Fruit fly (Drosophila melanogaster): ENCODE data around the gene CG9920.

CG9920 gene

DNA sequence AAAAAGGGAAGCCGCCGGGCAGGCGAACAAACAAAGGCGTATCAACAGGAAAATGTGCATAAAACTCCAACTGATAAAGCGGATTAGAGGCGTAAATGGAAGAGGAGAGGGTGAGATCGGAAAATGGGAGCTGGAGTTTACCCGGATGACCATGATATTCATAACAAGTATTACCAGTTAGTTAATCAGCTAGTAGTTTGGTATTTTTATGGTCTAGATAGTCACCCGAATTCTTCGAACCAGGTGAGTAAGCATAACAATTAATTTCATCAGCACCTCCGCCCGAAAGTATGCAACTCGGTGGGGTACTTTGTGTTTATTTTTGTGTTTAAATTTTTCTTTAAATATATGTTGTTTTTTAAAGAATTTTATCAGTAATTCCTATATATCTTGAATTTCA, 2.0 kb downstream of the CG9920 start:
- no peak for TF ChIP-seq CG17801 (GFP tag; optimal IDR thresholded peaks at IDR 0.05; ENCODE audit: partially characterized antibody)

DNA sequence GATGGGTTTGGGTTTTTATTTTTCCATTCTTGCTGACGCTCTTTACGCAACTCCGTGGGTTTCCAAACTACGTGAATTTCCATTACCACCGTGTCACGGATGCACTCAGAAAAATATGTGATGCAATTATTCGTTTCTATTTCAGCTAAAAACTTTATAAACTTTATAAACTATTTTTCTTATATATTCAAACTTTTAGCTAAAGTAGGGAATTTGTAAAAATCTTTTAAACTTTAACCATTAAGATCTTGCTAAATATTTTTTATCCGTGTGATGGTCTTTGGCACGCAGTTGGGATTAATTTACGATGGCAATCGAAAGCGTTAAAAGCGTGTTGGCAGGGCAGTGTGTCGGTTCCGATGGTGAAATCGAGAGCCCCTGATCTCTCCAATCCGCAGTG, 2.5 kb downstream of the CG9920 start:
- TF ChIP-seq CG17801 (GFP tag; optimal IDR thresholded peaks at IDR 0.05; ENCODE audit: partially characterized antibody) = no peak

DNA sequence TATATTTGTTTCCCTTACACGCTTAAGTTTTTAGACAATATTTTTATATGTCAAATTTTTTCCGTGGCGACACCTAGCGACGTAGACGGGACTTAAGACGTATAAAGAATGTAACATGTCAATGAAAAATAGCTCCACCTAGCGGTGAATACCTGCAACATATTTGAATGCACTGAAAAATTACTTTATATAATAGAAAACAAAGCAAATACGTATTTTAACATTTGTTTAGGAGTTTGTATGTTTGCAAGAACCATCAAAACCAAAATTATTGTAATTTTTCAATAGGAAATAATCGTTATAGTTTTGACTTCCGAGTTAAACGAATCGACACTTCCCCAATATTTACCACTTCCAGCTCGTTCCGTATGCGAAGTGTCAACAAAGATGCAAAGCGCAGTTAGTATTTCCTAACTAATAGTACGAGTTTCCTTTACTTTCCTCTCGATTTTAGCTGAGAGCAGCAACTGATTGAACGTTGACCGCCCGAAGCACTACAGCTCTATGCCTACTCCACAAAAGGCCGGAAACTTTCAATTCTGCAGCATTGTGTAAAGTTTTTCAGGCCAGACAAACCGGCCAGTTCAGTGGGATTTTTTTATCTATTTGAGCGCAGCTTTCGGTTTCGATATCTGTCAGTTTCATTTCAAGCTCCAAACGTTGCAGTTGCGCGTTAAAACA, 8.9 kb downstream of the CG9920 start, which contains the start of gene Npc2b:
Npc2b (plus strand) TSS at position 631 of the 681 bp plus-strand sequence.
- TF ChIP-seq CG17801 (GFP tag; optimal IDR thresholded peaks at IDR 0.05; ENCODE audit: partially characterized antibody) = peak; percentile 13

DNA sequence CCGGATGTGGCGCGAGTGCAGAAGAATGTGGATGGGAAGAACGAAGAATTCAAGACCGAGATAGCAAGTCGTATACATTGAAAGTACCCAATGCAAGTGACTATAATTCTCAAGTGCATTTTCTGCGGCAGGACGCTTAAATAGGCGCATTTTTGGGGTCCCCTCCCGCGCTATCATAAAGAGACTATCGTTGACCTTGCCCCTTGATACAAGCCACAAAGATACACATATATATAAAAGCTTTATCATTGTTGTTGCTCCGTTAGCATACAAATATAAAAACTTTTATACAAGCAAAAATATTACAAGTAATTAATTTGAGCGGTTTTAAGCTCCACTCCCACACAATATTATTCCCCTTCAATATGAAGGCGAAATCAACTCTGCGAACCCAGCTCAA, 9.7 kb downstream of the CG9920 start:
- no peak for TF ChIP-seq CG17801 (GFP tag; optimal IDR thresholded peaks at IDR 0.05; ENCODE audit: partially characterized antibody)

DNA sequence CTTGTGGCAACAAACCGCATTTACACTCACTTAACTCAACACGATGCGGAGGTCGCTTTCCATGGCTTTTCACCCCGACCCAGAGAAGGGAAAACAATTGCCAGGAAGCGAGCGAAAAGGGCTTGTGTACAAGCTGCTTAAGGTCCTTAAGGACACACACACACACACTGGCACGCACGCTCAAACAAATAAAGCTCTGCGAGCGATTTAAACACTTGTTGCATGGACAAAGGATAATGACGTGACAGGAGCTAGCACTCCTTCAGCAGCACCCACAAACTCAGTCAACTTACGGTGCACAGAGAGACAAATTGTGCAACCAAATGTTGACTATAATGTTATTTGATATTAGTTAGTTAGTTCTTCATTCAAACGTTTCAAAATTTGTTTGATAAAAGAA, 12.3 kb downstream of the CG9920 start:
- TF ChIP-seq CG17801 (GFP tag; optimal IDR thresholded peaks at IDR 0.05; ENCODE audit: partially characterized antibody) = no peak

DNA sequence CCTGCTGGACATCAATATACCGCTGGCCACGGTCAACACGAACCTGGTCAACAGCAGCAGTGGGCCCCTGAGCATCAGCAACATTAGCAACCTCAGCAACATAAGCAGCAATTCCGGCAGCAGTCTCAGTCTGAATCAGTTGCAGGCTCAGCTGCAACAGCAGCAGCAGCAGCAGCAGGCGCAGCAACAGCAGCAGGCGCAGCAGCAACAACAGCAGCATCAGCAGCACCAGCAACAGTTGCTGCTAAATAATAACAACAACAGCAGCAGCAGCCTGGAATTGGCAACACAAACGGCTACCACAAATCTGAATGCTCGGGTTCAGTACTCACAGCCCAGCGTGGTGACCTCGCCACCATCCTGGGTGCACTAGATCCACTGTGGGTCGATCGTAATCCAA, 16.4 kb downstream of the CG9920 start:
- TF ChIP-seq CG17801 (GFP tag; optimal IDR thresholded peaks at IDR 0.05; ENCODE audit: partially characterized antibody) = no peak

DNA sequence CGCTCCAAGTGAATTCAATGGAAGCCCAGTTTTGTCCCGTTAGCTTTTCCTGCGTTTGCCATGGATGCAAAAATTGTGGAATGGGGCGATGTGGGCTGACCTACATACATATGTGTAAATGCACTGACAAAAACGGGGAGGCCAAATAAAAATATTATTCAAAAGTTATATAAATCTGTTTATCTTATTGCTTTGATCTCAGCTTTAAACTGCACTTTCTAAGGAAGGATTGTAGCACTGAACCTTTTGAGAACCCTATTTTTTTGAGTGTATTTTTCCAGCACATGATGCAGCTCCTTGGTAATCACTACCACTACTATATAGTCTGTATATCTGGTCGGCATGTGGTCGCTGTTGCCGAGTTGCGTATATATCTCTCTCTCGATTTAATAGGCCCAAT, 20.9 kb downstream of the CG9920 start:
- TF ChIP-seq CG17801 (GFP tag; optimal IDR thresholded peaks at IDR 0.05; ENCODE audit: partially characterized antibody) = no peak

DNA sequence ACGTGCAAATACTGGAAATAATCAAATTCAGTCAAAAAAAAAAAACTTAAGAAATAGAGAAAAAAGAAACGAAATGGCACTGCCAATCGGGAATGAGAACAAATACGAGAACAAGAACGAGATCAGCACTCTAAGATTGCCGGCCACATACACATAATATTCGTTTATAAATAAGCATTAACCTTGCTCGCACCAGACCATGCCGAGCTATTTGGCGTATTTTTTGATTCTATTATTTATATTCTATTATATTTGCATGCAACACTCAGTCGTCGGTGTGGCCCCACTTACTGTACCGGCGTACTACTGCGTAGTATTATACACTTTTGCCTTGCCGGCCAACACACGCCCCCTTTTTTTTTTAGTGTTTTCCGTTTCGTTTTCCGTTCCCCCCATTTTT, 27.2 kb downstream of the CG9920 start:
- no peak for TF ChIP-seq CG17801 (GFP tag; optimal IDR thresholded peaks at IDR 0.05; ENCODE audit: partially characterized antibody)

DNA sequence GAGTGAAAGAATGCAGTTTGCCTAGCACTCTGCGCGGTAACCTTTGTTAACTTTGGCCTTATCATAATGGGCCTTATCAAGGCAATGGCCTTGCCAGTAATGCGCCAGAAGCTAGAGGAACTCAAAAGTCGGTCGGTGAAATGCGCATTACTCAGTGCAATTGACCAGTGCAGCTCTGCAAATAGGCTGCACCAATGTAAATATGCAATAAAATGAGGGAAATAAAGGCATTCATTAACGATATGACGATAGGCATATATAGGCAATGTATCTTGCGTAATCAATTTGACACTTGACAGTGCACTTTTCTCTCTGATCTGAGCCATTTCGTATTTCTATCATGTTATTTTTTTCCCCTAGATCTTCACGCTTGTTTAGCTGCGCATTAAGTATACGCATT, 27.8 kb downstream of the CG9920 start:
- TF ChIP-seq CG17801 (GFP tag; optimal IDR thresholded peaks at IDR 0.05; ENCODE audit: partially characterized antibody) = no peak

DNA sequence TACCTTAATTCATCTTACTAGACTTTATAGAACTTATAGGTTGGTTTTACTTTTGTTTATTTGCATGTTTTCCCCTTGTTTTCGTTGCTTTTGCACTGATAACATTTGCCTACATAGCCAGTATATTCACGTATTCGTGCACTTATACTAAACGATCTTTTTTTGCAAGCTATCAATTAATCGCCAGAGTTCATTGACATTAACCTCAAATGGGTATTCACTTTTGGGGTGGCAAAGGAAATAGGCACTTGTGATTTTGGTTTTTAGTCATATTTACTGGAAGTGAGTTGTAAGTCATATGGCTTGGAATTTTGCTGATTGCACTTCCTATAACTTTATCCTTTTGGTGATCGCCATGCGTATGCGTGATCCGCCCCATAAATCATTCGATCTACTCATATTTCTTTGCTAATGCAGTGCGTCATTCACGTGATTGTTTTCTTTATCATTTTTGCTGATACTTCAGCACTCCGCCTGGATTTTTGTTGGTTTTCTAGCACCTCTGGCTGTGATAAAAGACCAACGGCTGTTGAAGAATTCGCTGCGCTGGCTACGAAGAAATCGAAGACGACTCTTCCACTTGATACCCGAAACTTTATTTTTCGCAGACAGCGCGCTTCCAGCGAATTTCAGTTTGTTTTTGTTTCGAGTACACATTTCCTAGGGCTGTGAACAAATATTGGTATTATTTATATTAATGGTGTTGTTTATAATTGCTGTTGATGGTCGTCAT, 29.8 kb downstream of the CG9920 start:
- TF ChIP-seq CG17801 (GFP tag; optimal IDR thresholded peaks at IDR 0.05; ENCODE audit: partially characterized antibody) = no peak

DNA sequence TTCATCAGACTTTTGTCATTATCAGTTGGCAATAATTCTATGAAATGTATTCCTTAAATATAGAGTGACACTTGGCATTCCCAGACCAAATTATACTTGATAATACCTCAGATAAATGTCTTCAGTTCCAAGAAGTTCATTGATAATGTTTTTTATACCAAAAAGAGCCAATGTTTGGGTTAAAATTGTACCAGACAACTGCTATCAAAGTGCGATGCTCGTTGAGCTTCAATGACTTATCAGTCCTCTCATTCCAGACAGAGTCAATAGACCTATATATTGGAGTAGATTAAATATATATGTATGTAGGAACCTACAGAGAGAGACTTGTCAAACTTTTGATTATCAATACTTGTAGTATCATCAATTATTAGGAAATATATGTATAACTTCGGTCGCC, 32.6 kb downstream of the CG9920 start:
- TF ChIP-seq CG17801 (GFP tag; optimal IDR thresholded peaks at IDR 0.05; ENCODE audit: partially characterized antibody) = no peak

DNA sequence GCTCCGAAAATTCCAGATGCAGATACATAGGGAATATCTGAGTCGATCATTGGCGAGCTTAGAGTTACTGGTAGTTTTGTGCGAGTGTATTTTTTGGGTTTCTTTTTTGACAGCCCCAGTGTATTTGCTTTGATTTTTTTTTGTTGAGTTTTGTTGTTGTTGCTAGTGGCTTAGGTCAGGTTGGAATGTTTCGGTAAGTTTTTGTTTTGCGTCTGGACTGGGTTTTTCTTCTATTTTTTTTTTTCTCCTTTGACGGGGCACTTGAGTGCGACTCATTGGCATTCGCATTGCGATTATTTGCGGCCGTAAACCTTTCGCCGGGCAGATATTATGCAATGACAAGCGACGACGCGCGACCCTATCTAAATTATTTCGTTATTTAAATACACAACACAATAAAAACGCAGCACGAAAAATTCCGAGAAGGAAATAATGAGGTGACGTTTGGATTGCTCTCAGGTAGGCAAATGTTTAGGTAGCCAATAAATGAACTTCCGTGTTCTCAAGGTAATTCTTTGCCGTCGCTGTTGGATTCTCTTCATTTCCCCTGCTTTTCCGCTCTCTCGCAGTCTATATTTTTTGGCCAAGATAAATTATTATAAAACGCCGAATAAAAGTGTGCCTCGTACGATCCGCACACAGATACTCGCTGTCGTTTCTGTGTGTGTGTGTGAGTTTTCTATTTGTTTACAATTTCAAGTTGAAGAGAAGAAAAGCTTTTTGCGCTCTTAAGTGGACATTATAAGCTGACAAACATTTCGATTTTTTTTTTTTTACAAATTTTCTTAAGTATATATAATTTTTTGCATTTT, 33.5 kb downstream of the CG9920 start:
- TF ChIP-seq CG17801 (GFP tag; optimal IDR thresholded peaks at IDR 0.05; ENCODE audit: partially characterized antibody) = peak; percentile 17

DNA sequence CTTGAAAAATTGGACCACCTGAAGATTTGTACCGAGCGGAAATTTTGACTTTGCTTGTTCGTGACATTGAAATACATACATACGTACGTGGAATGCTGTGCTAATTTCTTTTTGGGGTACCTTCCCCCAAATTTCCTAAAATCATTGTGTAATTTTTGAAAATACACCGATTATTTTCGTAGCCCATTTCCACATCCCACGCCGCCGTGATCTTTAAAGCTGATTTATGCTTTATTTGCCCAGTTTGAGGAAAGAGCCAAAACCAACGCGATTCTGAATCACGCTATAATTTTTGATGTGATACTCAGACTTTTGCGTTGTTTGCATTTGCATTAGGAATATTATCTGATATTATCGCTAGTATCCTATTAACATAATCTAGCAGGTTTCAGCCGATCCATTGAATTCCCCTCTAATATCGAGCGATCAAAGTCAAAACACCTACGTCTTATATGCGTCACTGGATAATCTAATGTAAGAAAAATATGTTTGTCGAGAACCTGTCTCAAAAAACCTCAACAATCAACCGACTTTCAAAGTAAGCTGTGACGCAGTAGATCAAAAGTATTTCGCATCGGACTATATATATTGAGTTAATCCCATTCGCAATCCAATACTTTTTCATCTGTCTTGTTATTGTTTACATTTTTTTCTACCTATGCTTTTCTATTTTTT, 34.9 kb downstream of the CG9920 start:
- TF ChIP-seq CG17801 (GFP tag; optimal IDR thresholded peaks at IDR 0.05; ENCODE audit: partially characterized antibody) = no peak

DNA sequence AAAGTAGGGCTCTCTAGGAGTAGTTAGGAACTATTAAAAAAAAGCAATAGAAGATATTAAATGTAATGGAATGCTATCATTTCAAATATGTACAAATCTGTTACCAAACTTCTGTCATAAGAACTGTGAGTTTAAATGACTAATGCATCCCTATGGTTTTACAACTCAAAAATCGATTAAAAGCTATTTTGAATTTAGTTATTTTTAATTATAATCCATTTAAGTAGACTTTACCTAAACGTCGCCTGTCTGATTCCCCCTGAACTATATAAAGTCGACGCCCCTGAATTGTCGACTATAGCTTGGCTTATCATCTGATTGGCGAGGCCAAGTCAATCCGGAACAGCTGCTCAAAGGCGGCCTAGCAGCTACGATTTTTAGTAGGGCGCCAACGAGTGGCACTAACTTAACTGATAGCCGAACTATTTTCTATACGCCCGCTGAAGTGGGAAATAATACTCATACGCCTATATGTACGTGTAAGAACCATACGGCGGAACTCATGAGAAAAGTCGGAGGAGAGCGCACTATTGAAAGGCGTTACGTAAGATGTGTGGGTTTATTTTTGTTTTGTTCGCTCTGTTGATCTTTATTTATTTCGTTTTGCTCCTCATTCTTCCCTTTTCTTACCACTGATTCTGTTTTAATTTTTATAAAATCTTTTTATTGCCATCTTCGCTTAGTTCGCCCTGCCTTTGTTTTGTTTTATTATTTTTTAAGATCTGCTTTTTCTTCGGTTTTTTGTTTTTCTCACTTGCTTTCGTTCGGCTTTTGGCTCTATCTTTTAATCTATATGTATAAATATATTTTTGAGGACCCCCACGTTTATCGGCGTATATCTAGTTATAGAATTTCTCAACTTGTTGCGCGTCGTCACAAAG, 35.7 kb downstream of the CG9920 start:
- TF ChIP-seq CG17801 (GFP tag; optimal IDR thresholded peaks at IDR 0.05; ENCODE audit: partially characterized antibody) = no peak

Measured in ovary, adult (tissue).